Worm (Caenorhabditis elegans): Measurements from ENCODE around the gene F17H10.4.

The F17H10.4 gene

ce11 chrX:13084273-13084672, 42.0 kb downstream of the F17H10.4 start, which contains the start of gene R03G8.1:
TSS of gene R03G8.1 (plus strand) at chrX:13084573.
- TF ChIP-seq saeg-2 (GFP tag; IDR thresholded peaks at IDR 0.05), result no peak
- TF ChIP-seq nhr-237 (tag; optimal IDR thresholded peaks at IDR 0.05), result no peak
- TF ChIP-seq madf-9 (GFP tag; conservative IDR thresholded peaks at IDR 0.05), result no peak
- no peak for TF ChIP-seq duxl-1 (tag; optimal IDR thresholded peaks at IDR 0.05; ENCODE audit: poor library complexity)
- TF ChIP-seq hlh-11 (tag; optimal IDR thresholded peaks at IDR 0.05), result no peak
- TF ChIP-seq mes-2 (tag; optimal IDR thresholded peaks at IDR 0.05; ENCODE audit: poor library complexity, severe bottlenecking), result no peak
- no peak for TF ChIP-seq ztf-7 (tag; optimal IDR thresholded peaks at IDR 0.05)
- no peak for TF ChIP-seq daf-12 (tag; optimal IDR thresholded peaks at IDR 0.05)
- no peak for TF ChIP-seq tra-1 (GFP tag; IDR thresholded peaks at IDR 0.05)
- TF ChIP-seq F49E8.2 (tag; optimal IDR thresholded peaks at IDR 0.05; ENCODE audit: borderline replicate concordance), result no peak
- TF ChIP-seq lin-29 (GFP tag; IDR thresholded peaks at IDR 0.05), result no peak
- no peak for TF ChIP-seq set-16 (GFP tag; IDR thresholded peaks at IDR 0.05)
- TF ChIP-seq ZK337.2 (GFP tag; IDR thresholded peaks at IDR 0.05), result no peak
- TF ChIP-seq ceh-62 (tag; optimal IDR thresholded peaks at IDR 0.05), result no peak
- no peak for TF ChIP-seq mxl-2 (GFP tag; conservative IDR thresholded peaks at IDR 0.05)
- TF ChIP-seq nhr-76 (tag; optimal IDR thresholded peaks at IDR 0.05), result no peak
- no peak for TF ChIP-seq daf-8 (GFP tag; IDR thresholded peaks at IDR 0.05)
- TF ChIP-seq Y105C5A.15 (GFP tag; IDR thresholded peaks at IDR 0.05), result no peak
- no peak for TF ChIP-seq dpl-1 (GFP tag; optimal IDR thresholded peaks at IDR 0.05)

ce11 chrX:13082326-13082725, 44.0 kb downstream of the F17H10.4 start, which contains the start of gene str-10:
TSS of gene str-10 (plus strand) at chrX:13082626.
- TF ChIP-seq arid-1 (GFP tag; conservative IDR thresholded peaks at IDR 0.05), result no peak
- TF ChIP-seq madf-9 (GFP tag; conservative IDR thresholded peaks at IDR 0.05), result no peak
- TF ChIP-seq vab-7 (GFP tag; IDR thresholded peaks at IDR 0.05), result no peak
- TF ChIP-seq dmd-6 (GFP tag; IDR thresholded peaks at IDR 0.05), result no peak
- no peak for TF ChIP-seq mxl-3 (GFP tag; optimal IDR thresholded peaks at IDR 0.05)
- TF ChIP-seq tag-97 (GFP tag; IDR thresholded peaks at IDR 0.05), result no peak
- no peak for TF ChIP-seq spr-3 (GFP tag; optimal IDR thresholded peaks at IDR 0.05)
- no peak for TF ChIP-seq F26F4.8 (GFP tag; conservative IDR thresholded peaks at IDR 0.05)
- no peak for TF ChIP-seq sdz-12 (GFP tag; optimal IDR thresholded peaks at IDR 0.05)
- no peak for TF ChIP-seq F49E8.2 (tag; optimal IDR thresholded peaks at IDR 0.05; ENCODE audit: borderline replicate concordance)
- TF ChIP-seq dve-1 (tag; optimal IDR thresholded peaks at IDR 0.05; ENCODE audit: insufficient read depth), result no peak
- no peak for TF ChIP-seq ceh-62 (tag; optimal IDR thresholded peaks at IDR 0.05)
- TF ChIP-seq dmd-8 (GFP tag; IDR thresholded peaks at IDR 0.05), result no peak
- TF ChIP-seq pqm-1 (tag; optimal IDR thresholded peaks at IDR 0.05), result no peak
- no peak for TF ChIP-seq lim-7 (GFP tag; IDR thresholded peaks at IDR 0.05)
- no peak for TF ChIP-seq daf-12 (tag; optimal IDR thresholded peaks at IDR 0.05)
- TF ChIP-seq aly-2 (tag; optimal IDR thresholded peaks at IDR 0.05), result no peak
- TF ChIP-seq ceh-44 (GFP tag; IDR thresholded peaks at IDR 0.05), result no peak
- no peak for TF ChIP-seq nhr-11 (tag; optimal IDR thresholded peaks at IDR 0.05)
- no peak for TF ChIP-seq pha-4 (GFP tag; IDR thresholded peaks at IDR 0.05)
- no peak for TF ChIP-seq pha-4 (tag; optimal IDR thresholded peaks at IDR 0.05)

- TF ChIP-seq F49E8.2 (tag; optimal IDR thresholded peaks at IDR 0.05; ENCODE audit: borderline replicate concordance) (no peak), nhr-237 (tag; optimal IDR thresholded peaks at IDR 0.05) (no peak), ces-1 (GFP tag; optimal IDR thresholded peaks at IDR 0.05) (no peak), lin-39 (tag; optimal IDR thresholded peaks at IDR 0.05) (no peak), dmd-6 (GFP tag; IDR thresholded peaks at IDR 0.05) (no peak), daf-8 (GFP tag; IDR thresholded peaks at IDR 0.05) (no peak), lin-29 (GFP tag; IDR thresholded peaks at IDR 0.05) (no peak), daf-12 (tag; optimal IDR thresholded peaks at IDR 0.05) (no peak), T26A8.4 (GFP tag; IDR thresholded peaks at IDR 0.05) (no peak), nhr-48 (tag; optimal IDR thresholded peaks at IDR 0.05) (no peak), pha-4 (GFP tag; IDR thresholded peaks at IDR 0.05) (no peak), pha-4 (tag; optimal IDR thresholded peaks at IDR 0.05) (no peak), hlh-11 (tag; optimal IDR thresholded peaks at IDR 0.05) (no peak), mxl-3 (GFP tag; optimal IDR thresholded peaks at IDR 0.05) (no peak), jun-1 (tag; optimal IDR thresholded peaks at IDR 0.05) (no peak), ceh-20 (GFP tag; IDR thresholded peaks at IDR 0.05) (no peak)
These were observed 48.4 kb downstream of the F17H10.4 start, which contains the start of gene K03A11.4 for ce11 chrX:13077872-13078271. TSS of gene K03A11.4 (plus strand) at chrX:13078172.

Measured in whole organism, L4 larva.